Fruit fly (Drosophila melanogaster): Measurements from ENCODE around the gene CG14667.

The CG14667 gene

dm6 chr3R:5374720-5375119, at the start of gene CG14667, which contains the start of gene hd:
Gene CG14667, plus strand, starts transcription at chr3R:5375022.
Gene hd, minus strand, starts transcription at chr3R:5374962.
- TF ChIP-seq CTCF (optimal IDR thresholded peaks at IDR 0.05) (no peak), CG8478 (optimal IDR thresholded peaks at IDR 0.05) (no peak)

- TF ChIP-seq CTCF (optimal IDR thresholded peaks at IDR 0.05) (peak in 1 of 2 experiments; percentile 39), CG8478 (optimal IDR thresholded peaks at IDR 0.05) (no peak)
Observed at dm6 chr3R:5326166-5326565, 48.7 kb upstream of the CG14667 start.

- TF ChIP-seq CG8478 (optimal IDR thresholded peaks at IDR 0.05) (no peak), CTCF (optimal IDR thresholded peaks at IDR 0.05) (no peak)
Observed at dm6 chr3R:5327911-5328310, 46.9 kb upstream of the CG14667 start.

dm6 chr3R:5330338-5330737, 44.5 kb upstream of the CG14667 start:
- TF ChIP-seq CG8478 (optimal IDR thresholded peaks at IDR 0.05) (no peak), CTCF (optimal IDR thresholded peaks at IDR 0.05) (no peak)

- no peak for TF ChIP-seq CTCF (optimal IDR thresholded peaks at IDR 0.05)
Observed at dm6 chr3R:5331764-5332405, 42.9 kb upstream of the CG14667 start.

dm6 chr3R:5346707-5347323, 28.0 kb upstream of the CG14667 start:
- TF ChIP-seq CTCF (optimal IDR thresholded peaks at IDR 0.05) (no peak), CG8478 (optimal IDR thresholded peaks at IDR 0.05) (no peak)

- TF ChIP-seq CTCF (optimal IDR thresholded peaks at IDR 0.05) (no peak), CG8478 (optimal IDR thresholded peaks at IDR 0.05) (no peak)
Observed at dm6 chr3R:5350393-5350972, 24.3 kb upstream of the CG14667 start, which contains the start of gene mtd. Gene mtd, minus strand, starts transcription at chr3R:5350443.

- TF ChIP-seq CTCF (optimal IDR thresholded peaks at IDR 0.05), result no peak
- TF ChIP-seq CG8478 (optimal IDR thresholded peaks at IDR 0.05), result no peak
Observed at dm6 chr3R:5354373-5355134, 20.3 kb upstream of the CG14667 start, which contains the start of the genes CG11999 and CG1161. Gene CG11999, minus strand, starts transcription at chr3R:5354747. Gene CG1161, plus strand, starts transcription at chr3R:5355092.

dm6 chr3R:5355135-5355493, 19.7 kb upstream of the CG14667 start:
- TF ChIP-seq CTCF (optimal IDR thresholded peaks at IDR 0.05) (no peak), CG8478 (optimal IDR thresholded peaks at IDR 0.05) (no peak)

dm6 chr3R:5357935-5358414, 16.8 kb upstream of the CG14667 start, which contains the start of gene Prosbeta7:
Gene Prosbeta7, minus strand, starts transcription at chr3R:5358364.
- TF ChIP-seq CTCF (optimal IDR thresholded peaks at IDR 0.05), result peak in 1 of 2 experiments; percentile 11
- TF ChIP-seq CG8478 (optimal IDR thresholded peaks at IDR 0.05), result no peak

dm6 chr3R:5361681-5362319, 13.0 kb upstream of the CG14667 start:
- TF ChIP-seq CG8478 (optimal IDR thresholded peaks at IDR 0.05) (no peak), CTCF (optimal IDR thresholded peaks at IDR 0.05) (no peak)

dm6 chr3R:5363412-5363811, 11.4 kb upstream of the CG14667 start:
- TF ChIP-seq CG8478 (optimal IDR thresholded peaks at IDR 0.05), result no peak
- TF ChIP-seq CTCF (optimal IDR thresholded peaks at IDR 0.05), result no peak

- TF ChIP-seq CTCF (optimal IDR thresholded peaks at IDR 0.05), result no peak
- no peak for TF ChIP-seq CG8478 (optimal IDR thresholded peaks at IDR 0.05)
Observed at dm6 chr3R:5364539-5365273, 10.1 kb upstream of the CG14667 start.

All from S2 (cell line).